Fruit fly (Drosophila melanogaster) whole organism, prepupa: Measurements from ENCODE around the gene haf.

Source experiments
- CG10631 ChIP-seq: fragments of 200-800 bp; sonication (Bioruptor generic); optimal IDR thresholded peaks from 2 replicates; lab custom pipeline; 2016; ENCODE audit warnings: missing biosample characterization, missing genetic modification characterization
- CG10669 ChIP-seq: fragments of 200-800 bp; sonication (Bioruptor generic); optimal IDR thresholded peaks from 3 replicates; lab custom pipeline; 2018; ENCODE audit warnings: missing biosample characterization, mild to moderate bottlenecking, missing genetic modification characterization, moderate library complexity
- CG11762 ChIP-seq: fragments of 200-800 bp; sonication (Bioruptor generic); optimal IDR thresholded peaks from 3 replicates; lab custom pipeline; 2016; ENCODE audit warnings: missing biosample characterization, missing genetic modification characterization; ENCODE audit not compliant: insufficient read depth
- CG11902 ChIP-seq: fragments of 200-800 bp; sonication (Bioruptor generic); optimal IDR thresholded peaks from 3 replicates; lab custom pipeline; 2016; ENCODE audit warnings: missing biosample characterization, missing genetic modification characterization
- CG15336 ChIP-seq: fragments of 200-800 bp; sonication (Bioruptor generic); IDR thresholded peaks from 2 replicates; pipeline ENCODE4 v1.3.6; 2022; ENCODE audit warnings: missing biosample characterization, missing genetic modification characterization
- CG16779 ChIP-seq: fragments of 200-800 bp; sonication (Bioruptor generic); optimal IDR thresholded peaks from 3 replicates; lab custom pipeline; 2017; ENCODE audit warnings: missing biosample characterization, mild to moderate bottlenecking, missing genetic modification characterization
- CG3032 ChIP-seq: fragments of 200-800 bp; optimal IDR thresholded peaks from 2 replicates; lab custom pipeline; 2019; ENCODE audit warnings: missing biosample characterization, mild to moderate bottlenecking, missing genetic modification characterization, moderate library complexity
- CG31627 ChIP-seq: fragments of 200-800 bp; sonication (Bioruptor generic); optimal IDR thresholded peaks from 3 replicates; lab custom pipeline; 2016; ENCODE audit warnings: missing biosample characterization, missing genetic modification characterization
- CG32006 ChIP-seq: fragments of 200-800 bp; sonication (Bioruptor generic); optimal IDR thresholded peaks from 3 replicates; lab custom pipeline; 2017; ENCODE audit warnings: missing biosample characterization, mild to moderate bottlenecking, missing genetic modification characterization
- CG34406 ChIP-seq: fragments of 200-800 bp; sonication (Bioruptor generic); optimal IDR thresholded peaks from 3 replicates; lab custom pipeline; 2016; ENCODE audit warnings: missing biosample characterization, missing genetic modification characterization
- CG3919 ChIP-seq: fragments of 200-800 bp; sonication (Bioruptor generic); optimal IDR thresholded peaks from 3 replicates; lab custom pipeline; 2016; ENCODE audit warnings: missing biosample characterization, missing genetic modification characterization
- CG4318 ChIP-seq: fragments of 200-800 bp; sonication (Bioruptor generic); optimal IDR thresholded peaks from 3 replicates; lab custom pipeline; 2017; ENCODE audit warnings: missing biosample characterization, mild to moderate bottlenecking, missing genetic modification characterization
- CG6163 ChIP-seq: fragments of 200-800 bp; sonication (Bioruptor generic); IDR thresholded peaks from 3 replicates; pipeline ENCODE4 v1.3.6; 2022; ENCODE audit warnings: missing biosample characterization, missing genetic modification characterization
- CG6276 ChIP-seq: fragments of 200-800 bp; sonication (Bioruptor generic); optimal IDR thresholded peaks from 2 replicates; lab custom pipeline; 2017; ENCODE audit warnings: missing biosample characterization, mild to moderate bottlenecking, missing genetic modification characterization
- CG6792 ChIP-seq: fragments of 200-800 bp; sonication (Bioruptor generic); optimal IDR thresholded peaks from 3 replicates; lab custom pipeline; 2016; ENCODE audit warnings: missing biosample characterization, missing genetic modification characterization
- CG8119 ChIP-seq: fragments of 200-800 bp; sonication (Bioruptor generic); IDR thresholded peaks from 3 replicates; pipeline ENCODE4 v1.3.6; 2022; ENCODE audit warnings: missing biosample characterization, missing genetic modification characterization
- CG8319 ChIP-seq: fragments of 200-800 bp; sonication (Bioruptor generic); optimal IDR thresholded peaks from 3 replicates; lab custom pipeline; 2016; ENCODE audit warnings: missing biosample characterization, missing genetic modification characterization
- CG8632 ChIP-seq: fragments of 200-800 bp; sonication (Bioruptor generic); optimal IDR thresholded peaks from 3 replicates; lab custom pipeline; 2016; ENCODE audit warnings: missing biosample characterization, missing genetic modification characterization
- CG9139 ChIP-seq: fragments of 200-800 bp; sonication (Bioruptor generic); optimal IDR thresholded peaks from 3 replicates; lab custom pipeline; 2017; ENCODE audit warnings: missing biosample characterization, mild to moderate bottlenecking, missing genetic modification characterization
- Eip75B ChIP-seq: fragments of 200-800 bp; sonication (Bioruptor generic); optimal IDR thresholded peaks from 3 replicates; lab custom pipeline; 2016; ENCODE audit warnings: missing biosample characterization, missing genetic modification characterization
- Eip78C ChIP-seq: fragments of 200-800 bp; sonication (Bioruptor generic); peaks from one replicate; lab custom pipeline; 2016; ENCODE audit warnings: missing biosample characterization, missing genetic modification characterization
- Eip93F ChIP-seq: fragments of 200-800 bp; sonication (Bioruptor generic); optimal IDR thresholded peaks from 2 replicates; lab custom pipeline; 2016; ENCODE audit warnings: missing biosample characterization, mild to moderate bottlenecking, missing genetic modification characterization
- Gug ChIP-seq: fragments of 200-800 bp; sonication (Bioruptor generic); IDR thresholded peaks from 2 replicates; pipeline ENCODE4 v1.3.6; 2022; ENCODE audit warnings: missing biosample characterization, missing genetic modification characterization
- Hr39 ChIP-seq: fragments of 200-800 bp; sonication (Bioruptor generic); optimal IDR thresholded peaks from 2 replicates; lab custom pipeline; 2016; ENCODE audit warnings: missing biosample characterization, missing genetic modification characterization
- Hr4 ChIP-seq: fragments of 200-800 bp; sonication (Bioruptor generic); optimal IDR thresholded peaks from 3 replicates; lab custom pipeline; 2016; ENCODE audit warnings: missing biosample characterization, missing genetic modification characterization
- OdsH ChIP-seq: fragments of 200-800 bp; sonication (Bioruptor generic); optimal IDR thresholded peaks from 3 replicates; lab custom pipeline; 2016; ENCODE audit warnings: missing biosample characterization, missing genetic modification characterization
- Smox ChIP-seq: fragments of 200-800 bp; sonication (Bioruptor generic); optimal IDR thresholded peaks from 3 replicates; lab custom pipeline; 2016; ENCODE audit warnings: missing biosample characterization, missing genetic modification characterization
- Sox102F ChIP-seq: fragments of 200-800 bp; sonication (Bioruptor generic); optimal IDR thresholded peaks from 2 replicates; lab custom pipeline; 2016; ENCODE audit warnings: missing biosample characterization, mild to moderate bottlenecking, missing genetic modification characterization
- Sox14 ChIP-seq: fragments of 200-800 bp; sonication (Bioruptor generic); optimal IDR thresholded peaks from 3 replicates; lab custom pipeline; 2016; ENCODE audit warnings: missing biosample characterization, missing genetic modification characterization
- Sox15 ChIP-seq: fragments of 200-800 bp; sonication (Bioruptor generic); optimal IDR thresholded peaks from 3 replicates; lab custom pipeline; 2016; ENCODE audit warnings: missing biosample characterization, missing genetic modification characterization
- achi ChIP-seq: fragments of 200-800 bp; sonication (Bioruptor generic); optimal IDR thresholded peaks from 3 replicates; lab custom pipeline; 2016; ENCODE audit warnings: missing biosample characterization, missing genetic modification characterization
- acj6 ChIP-seq: fragments of 200-800 bp; sonication (Bioruptor generic); optimal IDR thresholded peaks from 3 replicates; lab custom pipeline; 2016; ENCODE audit warnings: missing biosample characterization, missing genetic modification characterization
- cyc ChIP-seq: fragments of 200-800 bp; sonication (Bioruptor generic); optimal IDR thresholded peaks from 3 replicates; lab custom pipeline; 2016; ENCODE audit warnings: missing biosample characterization, missing genetic modification characterization
- dac ChIP-seq: fragments of 200-800 bp; sonication (Bioruptor generic); optimal IDR thresholded peaks from 2 replicates; lab custom pipeline; 2017; ENCODE audit warnings: missing biosample characterization, mild to moderate bottlenecking, missing genetic modification characterization
- dsx ChIP-seq: fragments of 200-800 bp; optimal IDR thresholded peaks from 3 replicates; lab custom pipeline; 2019; ENCODE audit warnings: missing biosample characterization, mild to moderate bottlenecking, missing genetic modification characterization, moderate library complexity; ENCODE audit not compliant: poor library complexity, severe bottlenecking
- eg ChIP-seq: fragments of 200-800 bp; sonication (Bioruptor generic); IDR thresholded peaks from 3 replicates; pipeline ENCODE4 v1.3.6; 2022; ENCODE audit warnings: missing biosample characterization, missing genetic modification characterization
- esn ChIP-seq: fragments of 200-800 bp; sonication (Bioruptor generic); optimal IDR thresholded peaks from 2 replicates; lab custom pipeline; 2016; ENCODE audit warnings: missing biosample characterization, mild to moderate bottlenecking, missing genetic modification characterization, moderate library complexity
- fd59A ChIP-seq: fragments of 200-800 bp; sonication (Bioruptor generic); optimal IDR thresholded peaks from 2 replicates; lab custom pipeline; 2017; ENCODE audit warnings: missing biosample characterization, mild to moderate bottlenecking, missing genetic modification characterization, missing genetic modification reagents
- fd85E ChIP-seq: fragments of 200-800 bp; sonication (Bioruptor generic); optimal IDR thresholded peaks from 3 replicates; lab custom pipeline; 2016; ENCODE audit warnings: missing biosample characterization, missing genetic modification characterization
- lz ChIP-seq: fragments of 200-800 bp; sonication (Bioruptor generic); optimal IDR thresholded peaks from 3 replicates; lab custom pipeline; 2016; ENCODE audit warnings: missing biosample characterization, missing genetic modification characterization
- net ChIP-seq: fragments of 200-800 bp; sonication (Bioruptor generic); optimal IDR thresholded peaks from 3 replicates; lab custom pipeline; 2016; ENCODE audit warnings: missing biosample characterization, missing genetic modification characterization
- pdm3 ChIP-seq: fragments of 200-800 bp; sonication (Bioruptor generic); optimal IDR thresholded peaks from 3 replicates; lab custom pipeline; 2016; ENCODE audit warnings: missing biosample characterization, missing genetic modification characterization
- salr ChIP-seq, 2 experiments: fragments of 200-800 bp; sonication (Bioruptor generic); optimal IDR thresholded peaks; 3 replicates each; lab custom pipeline; 2016 to 2018; ENCODE audit warnings: missing biosample characterization in 2 of 2, missing genetic modification characterization in 2 of 2, mild to moderate bottlenecking in 1 of 2
- spab ChIP-seq: fragments of 200-800 bp; sonication (Bioruptor generic); optimal IDR thresholded peaks from 2 replicates; lab custom pipeline; 2017; ENCODE audit warnings: missing biosample characterization, mild to moderate bottlenecking, missing genetic modification characterization, missing genetic modification reagents
- ss ChIP-seq, 2 experiments: fragments of 200-800 bp; sonication (Bioruptor generic); optimal IDR thresholded peaks; 2 replicates in 1 of 2; 3 replicates in 1 of 2; lab custom pipeline; 2017 to 2018; ENCODE audit warnings: mild to moderate bottlenecking in 2 of 2, missing biosample characterization in 2 of 2, missing genetic modification characterization in 2 of 2, moderate library complexity in 1 of 2
- topi ChIP-seq: fragments of 200-800 bp; sonication (Bioruptor generic); optimal IDR thresholded peaks from 3 replicates; lab custom pipeline; 2016; ENCODE audit warnings: missing biosample characterization, missing genetic modification characterization
- vri ChIP-seq: fragments of 200-800 bp; sonication (Bioruptor generic); optimal IDR thresholded peaks from 3 replicates; lab custom pipeline; 2016; ENCODE audit warnings: missing biosample characterization, mild to moderate bottlenecking, missing genetic modification characterization

haf gene

dm6 chr2L:1556697-1557564 is 2.0 kb downstream of the haf start (continued):
- TF ChIP-seq CG34406 (peak; percentile 17), acj6 (GFP tag; lab: Kevin White, UChicago) (peak; percentile 18), Eip78C (GFP tag; lab: Kevin White, UChicago) (peak; percentile 76), achi (GFP tag; lab: Kevin White, UChicago) (no peak), Sox15 (GFP tag; lab: Kevin White, UChicago) (peak; percentile 23), CG4318 (GFP tag; lab: Kevin White, UChicago) (no peak), esn (GFP tag; lab: Kevin White, UChicago) (peak; percentile 0), CG31627 (GFP tag; lab: Kevin White, UChicago) (no peak), CG11762 (GFP tag; lab: Kevin White, UChicago) (no peak), topi (no peak), CG8319 (GFP tag; lab: Kevin White, UChicago) (no peak), Hr39 (GFP tag; lab: Kevin White, UChicago) (no peak), CG6163 (GFP tag; lab: Robert Waterston, UW) (peak; percentile 19; the same call in 1 of the 3 replicates), CG9139 (GFP tag; lab: Kevin White, UChicago) (no peak), lz (GFP tag; lab: Kevin White, UChicago) (no peak), Smox (GFP tag; lab: Kevin White, UChicago) (peak; percentile 13), CG6276 (GFP tag; lab: Kevin White, UChicago) (no peak), CG16779 (tag; lab: Kevin White, UChicago) (no peak), CG3919 (GFP tag; lab: Kevin White, UChicago) (peak; percentile 11), CG15336 (GFP tag; lab: Robert Waterston, UW) (no peak), ss (GFP tag; optimal IDR thresholded peaks at IDR 0.05; lab: Kevin White, UChicago) (peak; percentile 15 to 66), CG10669 (GFP tag; lab: Kevin White, UChicago) (no peak), Sox14 (GFP tag; lab: Kevin White, UChicago) (no peak), salr (GFP tag; optimal IDR thresholded peaks at IDR 0.05; lab: Kevin White, UChicago) (no peak), CG8119 (GFP tag; lab: Robert Waterston, UW) (no peak), Gug (GFP tag; lab: Robert Waterston, UW) (no peak), spab (GFP tag; lab: Kevin White, UChicago) (no peak), Hr4 (GFP tag; lab: Kevin White, UChicago) (no peak), OdsH (peak; percentile 15), net (peak; percentile 1), Eip93F (GFP tag; lab: Kevin White, UChicago) (no peak), CG11902 (GFP tag; lab: Kevin White, UChicago) (no peak), CG8632 (GFP tag; lab: Kevin White, UChicago) (peak; percentile 28), Sox102F (GFP tag; lab: Kevin White, UChicago) (no peak), vri (GFP tag; lab: Kevin White, UChicago) (no peak), CG6792 (GFP tag; lab: Kevin White, UChicago) (no peak), dsx (GFP tag; lab: Kevin White, UChicago) (no peak), Eip75B (GFP tag; lab: Kevin White, UChicago) (no peak), eg (0 out of 3 replicates have a peak, but pooled peaks have one; percentile 6)

- TF ChIP-seq Hr4 (GFP tag; lab: Kevin White, UChicago) (peak; percentile 60), dac (GFP tag; lab: Kevin White, UChicago) (peak; percentile 35), OdsH (peak; percentile 47), pdm3 (GFP tag; lab: Kevin White, UChicago) (peak; percentile 7), CG6276 (GFP tag; lab: Kevin White, UChicago) (peak; percentile 51), CG9139 (GFP tag; lab: Kevin White, UChicago) (no peak), CG11762 (GFP tag; lab: Kevin White, UChicago) (peak; percentile 23), cyc (GFP tag; lab: Kevin White, UChicago) (no peak), dsx (GFP tag; lab: Kevin White, UChicago) (no peak), topi (no peak), CG3032 (tag; lab: Kevin White, UChicago) (no peak), CG8119 (GFP tag; lab: Robert Waterston, UW) (0 out of 3 replicates have a peak, but pooled peaks have one; percentile 32), fd59A (GFP tag; lab: Kevin White, UChicago) (no peak), eg (peak; percentile 75), CG32006 (GFP tag; lab: Kevin White, UChicago) (peak; percentile 54), Gug (GFP tag; lab: Robert Waterston, UW) (peak; percentile 58), fd85E (GFP tag; lab: Kevin White, UChicago) (no peak), CG10631 (GFP tag; lab: Kevin White, UChicago) (peak; percentile 4)
- TF ChIP-seq, all 60 proteins: peak for 11
Observed at dm6 chr2L:1557927-1558326, 3.0 kb downstream of the haf start.
